3 fruit fly cellular contexts compared by ENCODE assay signal in the genomic region with DNA sequence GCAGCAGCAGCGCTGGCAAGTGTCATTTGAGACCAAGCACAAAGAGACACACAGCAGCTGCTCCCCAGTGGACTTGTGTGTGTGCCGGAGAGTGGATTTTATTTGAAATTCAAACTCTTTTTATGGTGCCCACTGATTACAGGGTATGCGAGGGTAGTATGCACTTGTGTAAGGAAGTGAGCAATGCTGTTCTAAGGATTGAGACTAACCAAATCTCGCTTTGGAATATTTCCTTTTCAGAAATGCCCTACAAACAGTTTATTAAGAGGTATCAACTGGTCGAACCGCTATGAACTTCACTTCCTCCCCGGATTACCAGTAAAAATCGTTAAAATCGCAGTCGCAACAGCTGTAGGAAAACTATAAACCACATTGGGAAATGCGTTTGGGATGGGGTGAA.
TF ChIP-seq lines count a peak whose summit lies in the region.

No protein-coding gene starts in this region.

TF ChIP-seq in whole organism, embryonic, 481 proteins besides CTCF, POLR2A, EP300 and RAD21 (continued from another document and continues in another):
- TF ChIP-seq HLH54F (GFP tag; optimal IDR thresholded peaks at IDR 0.05; lab: Kevin White, UChicago), result peak; percentile 87
- no peak for TF ChIP-seq Dref (GFP tag; IDR thresholded peaks at IDR 0.05; lab: Robert Waterston, UW)
- TF ChIP-seq CG8281 (tag; optimal IDR thresholded peaks at IDR 0.05; lab: Kevin White, UChicago), result peak; percentile 61
- TF ChIP-seq knrl (GFP tag; IDR thresholded peaks at IDR 0.05; lab: Robert Waterston, UW; ENCODE audit: partially characterized antibody), result no peak
- TF ChIP-seq Hmr (GFP tag; optimal IDR thresholded peaks at IDR 0.05; lab: Kevin White, UChicago), result peak; percentile 71
- TF ChIP-seq CG3847 (GFP tag; IDR thresholded peaks at IDR 0.05; lab: Robert Waterston, UW), result peak; percentile 81
- peak; percentile 74 for TF ChIP-seq CG12104 (GFP tag; optimal IDR thresholded peaks at IDR 0.05; lab: Kevin White, UChicago)
- peak; percentile 78; the same call in 2 of the 3 replicates for TF ChIP-seq CG7357 (GFP tag; IDR thresholded peaks at IDR 0.05; lab: Robert Waterston, UW)
- peak; percentile 98 for TF ChIP-seq ci (GFP tag; IDR thresholded peaks at IDR 0.05; lab: Robert Waterston, UW)
- peak; percentile 78 for TF ChIP-seq CG4282 (GFP tag; optimal IDR thresholded peaks at IDR 0.05; lab: Kevin White, UChicago)
- peak; percentile 100 for TF ChIP-seq sens (GFP tag; lab: Kevin White, UChicago)
- TF ChIP-seq Hr78 (GFP tag; optimal IDR thresholded peaks at IDR 0.05; lab: Kevin White, UChicago), result peak in 1 of 2 experiments; percentile 68
- peak; percentile 86 for TF ChIP-seq PHDP (tag; optimal IDR thresholded peaks at IDR 0.05; lab: Kevin White, UChicago)
- TF ChIP-seq cwo (GFP tag; optimal IDR thresholded peaks at IDR 0.05; lab: Kevin White, UChicago), result peak; percentile 55
- peak; percentile 91 for TF ChIP-seq CG1529 (GFP tag; optimal IDR thresholded peaks at IDR 0.05; lab: Kevin White, UChicago)
- TF ChIP-seq HLH3B (GFP tag; IDR thresholded peaks at IDR 0.05; lab: Robert Waterston, UW), result peak; percentile 95
- no peak for TF ChIP-seq insv (GFP tag; optimal IDR thresholded peaks at IDR 0.05; lab: Kevin White, UChicago)
- peak; percentile 76 for TF ChIP-seq CG9437 (GFP tag; optimal IDR thresholded peaks at IDR 0.05; lab: Kevin White, UChicago)
- peak; percentile 85 for TF ChIP-seq NK7.1 (GFP tag; optimal IDR thresholded peaks at IDR 0.05; lab: Kevin White, UChicago)
- TF ChIP-seq wor (GFP tag; IDR thresholded peaks at IDR 0.05; lab: Robert Waterston, UW), result peak; percentile 91
- peak; percentile 96 for TF ChIP-seq D19B (GFP tag; optimal IDR thresholded peaks at IDR 0.05; lab: Kevin White, UChicago)
- peak; percentile 65 for TF ChIP-seq gcm2 (GFP tag; optimal IDR thresholded peaks at IDR 0.05; lab: Kevin White, UChicago)
- peak; percentile 83 for TF ChIP-seq CG17385 (GFP tag; optimal IDR thresholded peaks at IDR 0.05; lab: Kevin White, UChicago)
- TF ChIP-seq CG7786 (GFP tag; optimal IDR thresholded peaks at IDR 0.05; lab: Kevin White, UChicago), result peak; percentile 93
- TF ChIP-seq otp (GFP tag; IDR thresholded peaks at IDR 0.05; lab: Robert Waterston, UW), result peak; percentile 98
- TF ChIP-seq Hr51 (GFP tag; optimal IDR thresholded peaks at IDR 0.05; lab: Kevin White, UChicago), result peak; percentile 83 to 85
- peak; percentile 96 for TF ChIP-seq CG1602 (GFP tag; optimal IDR thresholded peaks at IDR 0.05; lab: Kevin White, UChicago)
- peak; percentile 86 for TF ChIP-seq lab (GFP tag; optimal IDR thresholded peaks at IDR 0.05; lab: Kevin White, UChicago)
- peak; percentile 84 for TF ChIP-seq CrebB (tag; optimal IDR thresholded peaks at IDR 0.05; lab: Kevin White, UChicago)
- peak; percentile 62 for TF ChIP-seq run (tag; optimal IDR thresholded peaks at IDR 0.05; lab: Kevin White, UChicago)
- TF ChIP-seq ab (GFP tag; optimal IDR thresholded peaks at IDR 0.05; lab: Kevin White, UChicago), result peak; percentile 89
- TF ChIP-seq CG7963 (GFP tag; IDR thresholded peaks at IDR 0.05; lab: Robert Waterston, UW; ENCODE audit: partially characterized antibody), result no peak
- peak; percentile 93 for TF ChIP-seq CG14667 (GFP tag; IDR thresholded peaks at IDR 0.05; lab: Robert Waterston, UW)
- peak; percentile 98 for TF ChIP-seq CG1603 (tag; optimal IDR thresholded peaks at IDR 0.05; lab: Kevin White, UChicago)
- TF ChIP-seq Bdp1 (GFP tag; optimal IDR thresholded peaks at IDR 0.05; lab: Kevin White, UChicago), result peak; percentile 88
- TF ChIP-seq cg (GFP tag; optimal IDR thresholded peaks at IDR 0.05; lab: Kevin White, UChicago), result peak; percentile 51
- TF ChIP-seq CG17568 (GFP tag; optimal IDR thresholded peaks at IDR 0.05; lab: Kevin White, UChicago), result no peak
- TF ChIP-seq CG2120 (GFP tag; optimal IDR thresholded peaks at IDR 0.05; lab: Kevin White, UChicago), result peak; percentile 70
- no peak for TF ChIP-seq hbn (GFP tag; IDR thresholded peaks at IDR 0.05; lab: Robert Waterston, UW; ENCODE audit: partially characterized antibody)
- peak; percentile 42 for TF ChIP-seq emc (GFP tag; optimal IDR thresholded peaks at IDR 0.05; lab: Kevin White, UChicago)
- TF ChIP-seq Camta (GFP tag; optimal IDR thresholded peaks at IDR 0.05; lab: Kevin White, UChicago), result peak; percentile 93
- peak; percentile 92 for TF ChIP-seq CG17361 (GFP tag; IDR thresholded peaks at IDR 0.05; lab: Robert Waterston, UW)

TF ChIP-seq in whole organism, prepupa, 60 proteins besides CTCF, POLR2A, EP300 and RAD21 (continued from another document):
- peak; percentile 39 for TF ChIP-seq CG1621 (tag; optimal IDR thresholded peaks at IDR 0.05; lab: Kevin White, UChicago)
- peak; percentile 9 for TF ChIP-seq CG34406 (GFP tag; optimal IDR thresholded peaks at IDR 0.05; lab: Kevin White, UChicago)
- no peak for TF ChIP-seq Ets21C (GFP tag; optimal IDR thresholded peaks at IDR 0.05; lab: Kevin White, UChicago)
- no peak for TF ChIP-seq CG4318 (GFP tag; optimal IDR thresholded peaks at IDR 0.05; lab: Kevin White, UChicago)
- TF ChIP-seq CG10669 (GFP tag; optimal IDR thresholded peaks at IDR 0.05; lab: Kevin White, UChicago), result peak; percentile 32
- TF ChIP-seq Sox14 (GFP tag; optimal IDR thresholded peaks at IDR 0.05; lab: Kevin White, UChicago), result peak; percentile 82
- peak; percentile 92 for TF ChIP-seq CG15336 (GFP tag; IDR thresholded peaks at IDR 0.05; lab: Robert Waterston, UW)
- TF ChIP-seq CG6808 (GFP tag; optimal IDR thresholded peaks at IDR 0.05; lab: Kevin White, UChicago), result peak; percentile 14
- peak; percentile 41 for TF ChIP-seq CG7368 (GFP tag; optimal IDR thresholded peaks at IDR 0.05; lab: Kevin White, UChicago)
- peak; percentile 1 for TF ChIP-seq spab (GFP tag; optimal IDR thresholded peaks at IDR 0.05; lab: Kevin White, UChicago)
- TF ChIP-seq dsx (GFP tag; optimal IDR thresholded peaks at IDR 0.05; lab: Kevin White, UChicago; ENCODE audit: poor library complexity, severe bottlenecking), result no peak
- peak; percentile 77 for TF ChIP-seq CG31627 (GFP tag; optimal IDR thresholded peaks at IDR 0.05; lab: Kevin White, UChicago)
- peak; percentile 70 for TF ChIP-seq cyc (GFP tag; optimal IDR thresholded peaks at IDR 0.05; lab: Kevin White, UChicago)
- peak; percentile 90 for TF ChIP-seq CG6163 (GFP tag; IDR thresholded peaks at IDR 0.05; lab: Robert Waterston, UW)
- no peak for TF ChIP-seq fkh (GFP tag; optimal IDR thresholded peaks at IDR 0.05; lab: Kevin White, UChicago)
- TF ChIP-seq acj6 (GFP tag; optimal IDR thresholded peaks at IDR 0.05; lab: Kevin White, UChicago), result peak; percentile 68
- no peak for TF ChIP-seq Hr38 (GFP tag; optimal IDR thresholded peaks at IDR 0.05; lab: Kevin White, UChicago)
- TF ChIP-seq net (GFP tag; optimal IDR thresholded peaks at IDR 0.05; lab: Kevin White, UChicago), result peak; percentile 61
- peak; percentile 43 for TF ChIP-seq CG11762 (GFP tag; optimal IDR thresholded peaks at IDR 0.05; lab: Kevin White, UChicago; ENCODE audit: insufficient read depth)
- TF ChIP-seq CG8119 (GFP tag; IDR thresholded peaks at IDR 0.05; lab: Robert Waterston, UW), result peak; percentile 88
- TF ChIP-seq Eip75B (GFP tag; optimal IDR thresholded peaks at IDR 0.05; lab: Kevin White, UChicago), result peak; percentile 54
- peak; percentile 85 for TF ChIP-seq Gug (GFP tag; IDR thresholded peaks at IDR 0.05; lab: Robert Waterston, UW)
- no peak for TF ChIP-seq OdsH (GFP tag; optimal IDR thresholded peaks at IDR 0.05; lab: Kevin White, UChicago)
- TF ChIP-seq Sox102F (GFP tag; optimal IDR thresholded peaks at IDR 0.05; lab: Kevin White, UChicago), result peak; percentile 55
- TF ChIP-seq fd85E (GFP tag; optimal IDR thresholded peaks at IDR 0.05; lab: Kevin White, UChicago), result no peak
- peak; percentile 25 for TF ChIP-seq Sox15 (GFP tag; optimal IDR thresholded peaks at IDR 0.05; lab: Kevin White, UChicago)
- no peak for TF ChIP-seq Blimp-1 (GFP tag; optimal IDR thresholded peaks at IDR 0.05; lab: Kevin White, UChicago)
- peak; percentile 89 for TF ChIP-seq CG32006 (GFP tag; optimal IDR thresholded peaks at IDR 0.05; lab: Kevin White, UChicago)
- TF ChIP-seq Hr4 (GFP tag; optimal IDR thresholded peaks at IDR 0.05; lab: Kevin White, UChicago), result no peak
- TF ChIP-seq CG3032 (tag; optimal IDR thresholded peaks at IDR 0.05; lab: Kevin White, UChicago), result peak; percentile 37
- peak; percentile 78 for TF ChIP-seq dac (GFP tag; optimal IDR thresholded peaks at IDR 0.05; lab: Kevin White, UChicago)
- peak; percentile 92 for TF ChIP-seq eg (GFP tag; IDR thresholded peaks at IDR 0.05; lab: Robert Waterston, UW)
- no peak for TF ChIP-seq CG8632 (GFP tag; optimal IDR thresholded peaks at IDR 0.05; lab: Kevin White, UChicago)
- peak; percentile 67 for TF ChIP-seq CG3919 (GFP tag; optimal IDR thresholded peaks at IDR 0.05; lab: Kevin White, UChicago)
- no peak for TF ChIP-seq salr (GFP tag; optimal IDR thresholded peaks at IDR 0.05; lab: Kevin White, UChicago)
- peak; percentile 77 for TF ChIP-seq CG11294 (GFP tag; IDR thresholded peaks at IDR 0.05; lab: Robert Waterston, UW)
- TF ChIP-seq CG16779 (tag; optimal IDR thresholded peaks at IDR 0.05; lab: Kevin White, UChicago), result peak; percentile 24
- no peak for TF ChIP-seq Eip93F (GFP tag; optimal IDR thresholded peaks at IDR 0.05; lab: Kevin White, UChicago)

TF ChIP-seq in whole organism, wandering third instar larva, 38 proteins besides CTCF, POLR2A, EP300 and RAD21 (continued from another document):
- peak; percentile 53 for TF ChIP-seq ey (GFP tag; optimal IDR thresholded peaks at IDR 0.05; lab: Kevin White, UChicago)
- TF ChIP-seq brk (GFP tag; optimal IDR thresholded peaks at IDR 0.05; lab: Kevin White, UChicago), result no peak
- no peak for TF ChIP-seq dl (GFP tag; optimal IDR thresholded peaks at IDR 0.05; lab: Kevin White, UChicago; ENCODE audit: insufficient read depth in 1 of 2, partially characterized antibody in 2 of 2)
- no peak for TF ChIP-seq GATAd (GFP tag; optimal IDR thresholded peaks at IDR 0.05; lab: Kevin White, UChicago)
- no peak for TF ChIP-seq CG32264 (GFP tag; optimal IDR thresholded peaks at IDR 0.05; lab: Kevin White, UChicago)
- TF ChIP-seq psq (GFP tag; optimal IDR thresholded peaks at IDR 0.05; lab: Kevin White, UChicago), result peak; percentile 25
- no peak for TF ChIP-seq dsf (GFP tag; optimal IDR thresholded peaks at IDR 0.05; lab: Kevin White, UChicago; ENCODE audit: borderline replicate concordance)
- TF ChIP-seq CrebA (GFP tag; optimal IDR thresholded peaks at IDR 0.05; lab: Kevin White, UChicago; ENCODE audit: borderline replicate concordance), result no peak
- no peak for TF ChIP-seq Vsx2 (GFP tag; optimal IDR thresholded peaks at IDR 0.05; lab: Kevin White, UChicago; ENCODE audit: partially characterized antibody)
- no peak for TF ChIP-seq tai (GFP tag; optimal IDR thresholded peaks at IDR 0.05; lab: Kevin White, UChicago)
- TF ChIP-seq Abd-B (GFP tag; optimal IDR thresholded peaks at IDR 0.05; lab: Kevin White, UChicago), result no peak
